Worm (Caenorhabditis elegans) whole organism, L4/young adult: ENCODE data around the gene tpan-1.

Experiments
- dao-5 ChIP-seq: sonication (generic microtip); optimal IDR thresholded peaks from 2 replicates; lab custom pipeline; 2016; ENCODE audit warnings: missing genotype, missing genetic modification characterization, moderate library complexity, missing compliant biosample characterization
- him-1 ChIP-seq: sonication (generic microtip); optimal IDR thresholded peaks from 2 replicates; lab custom pipeline; 2016; ENCODE audit warnings: missing genotype, missing genetic modification reagents, missing genetic modification characterization, missing compliant biosample characterization

ce11 chrV:20753838-20754503 lies 35.3 kb upstream of the tpan-1 start:
- TF ChIP-seq dao-5 (tag; lab: Kevin White, UChicago) (no peak), him-1 (tag; lab: Kevin White, UChicago) (no peak)
